Fruit fly (Drosophila melanogaster) whole organism, pupa: ENCODE measurements around the gene TrpA1.

Experiments used
- CG10348 ChIP-seq: fragments of 200-800 bp; sonication (Bioruptor generic); IDR thresholded peaks from 2 replicates; pipeline ENCODE4 v1.3.6; 2022; ENCODE audit warnings: missing biosample characterization, missing genetic modification characterization
- CG12605 ChIP-seq: fragments of 200-800 bp; sonication (Bioruptor generic); IDR thresholded peaks from 2 replicates; pipeline ENCODE4 v1.3.6; 2022; ENCODE audit warnings: missing biosample characterization, missing genetic modification characterization
- CG13204 ChIP-seq: fragments of 200-800 bp; sonication (Bioruptor generic); optimal IDR thresholded peaks from 2 replicates; lab custom pipeline; 2018; ENCODE audit warnings: missing biosample characterization, mild to moderate bottlenecking, missing genetic modification characterization, moderate library complexity
- CG14655 ChIP-seq: fragments of 200-800 bp; sonication (Bioruptor generic); optimal IDR thresholded peaks from 3 replicates; lab custom pipeline; 2017; ENCODE audit warnings: mild to moderate bottlenecking, missing biosample characterization, missing genetic modification reagents, missing genetic modification characterization
- CG15710 ChIP-seq: fragments of 200-800 bp; sonication (Bioruptor generic); optimal IDR thresholded peaks from 2 replicates; lab custom pipeline; 2018; ENCODE audit warnings: missing biosample characterization, mild to moderate bottlenecking, missing genetic modification characterization, moderate library complexity
- CG17806 ChIP-seq: fragments of 200-800 bp; sonication (Bioruptor generic); optimal IDR thresholded peaks from 2 replicates; lab custom pipeline; 2018; ENCODE audit warnings: missing biosample characterization, mild to moderate bottlenecking, missing genetic modification characterization, moderate library complexity
- CG32121 ChIP-seq: fragments of 200-800 bp; sonication (Bioruptor generic); IDR thresholded peaks from 2 replicates; pipeline ENCODE4 v1.3.6; 2022; ENCODE audit warnings: missing biosample characterization, missing genetic modification characterization
- CG34367 ChIP-seq: fragments of 200-800 bp; sonication (Bioruptor generic); optimal IDR thresholded peaks from 2 replicates; lab custom pipeline; 2018; ENCODE audit warnings: missing biosample characterization, mild to moderate bottlenecking, missing genetic modification characterization
- CG4496 ChIP-seq: fragments of 200-800 bp; sonication (Bioruptor generic); IDR thresholded peaks from 3 replicates; pipeline ENCODE4 v1.3.6; 2022; ENCODE audit warnings: missing biosample characterization, missing genetic modification characterization
- CG8159 ChIP-seq: fragments of 200-800 bp; sonication (Bioruptor generic); optimal IDR thresholded peaks from 3 replicates; lab custom pipeline; 2018; ENCODE audit warnings: missing biosample characterization, mild to moderate bottlenecking, missing genetic modification characterization, moderate library complexity
- CG8301 ChIP-seq: fragments of 200-800 bp; sonication (Bioruptor generic); optimal IDR thresholded peaks from 2 replicates; lab custom pipeline; 2018; ENCODE audit warnings: missing biosample characterization, mild to moderate bottlenecking, missing genetic modification characterization
- CG9948 ChIP-seq: fragments of 200-800 bp; sonication (Bioruptor generic); optimal IDR thresholded peaks from 2 replicates; lab custom pipeline; 2018; ENCODE audit warnings: missing biosample characterization, mild to moderate bottlenecking, missing genetic modification characterization, moderate library complexity
- D1 ChIP-seq: fragments of 200-800 bp; sonication (Bioruptor generic); optimal IDR thresholded peaks from 2 replicates; lab custom pipeline; 2018; ENCODE audit warnings: missing biosample characterization, mild to moderate bottlenecking, missing genetic modification characterization, moderate library complexity
- EcR ChIP-seq: fragments of 200-800 bp; sonication (Bioruptor generic); optimal IDR thresholded peaks from 3 replicates; lab custom pipeline; 2019; ENCODE audit warnings: missing biosample characterization, missing genetic modification characterization, mild to moderate bottlenecking, moderate library complexity, missing genetic modification reagents
- Ets98B ChIP-seq: fragments of 200-800 bp; sonication (Bioruptor generic); IDR thresholded peaks from 2 replicates; pipeline ENCODE4 v1.3.6; 2022; ENCODE audit warnings: missing biosample characterization, missing genetic modification characterization
- Pif1A ChIP-seq: fragments of 200-800 bp; sonication (Bioruptor generic); optimal IDR thresholded peaks from 3 replicates; lab custom pipeline; 2016; ENCODE audit warnings: missing biosample characterization, missing genetic modification characterization
- Pif1B ChIP-seq: fragments of 200-800 bp; sonication (Bioruptor generic); optimal IDR thresholded peaks from 3 replicates; lab custom pipeline; 2016; ENCODE audit warnings: missing biosample characterization, missing genetic modification characterization
- Snoo ChIP-seq: fragments of 200-800 bp; sonication (Bioruptor generic); optimal IDR thresholded peaks from 3 replicates; lab custom pipeline; 2017; ENCODE audit warnings: missing biosample characterization, mild to moderate bottlenecking, missing genetic modification characterization, inconsistent platforms
- fd96Ca ChIP-seq: fragments of 200-800 bp; sonication (Bioruptor generic); IDR thresholded peaks from 3 replicates; pipeline ENCODE4 v1.3.6; 2022; ENCODE audit warnings: missing biosample characterization, missing genetic modification characterization
- gl ChIP-seq: fragments of 200-800 bp; sonication (Bioruptor generic); optimal IDR thresholded peaks from 2 replicates; lab custom pipeline; 2018; ENCODE audit warnings: missing biosample characterization, mild to moderate bottlenecking, missing genetic modification characterization
- rn ChIP-seq: fragments of 200-800 bp; sonication (Bioruptor generic); IDR thresholded peaks from 2 replicates; pipeline ENCODE4 v1.3.6; 2022; ENCODE audit warnings: missing biosample characterization, missing genetic modification characterization

The TrpA1 gene

DNA sequence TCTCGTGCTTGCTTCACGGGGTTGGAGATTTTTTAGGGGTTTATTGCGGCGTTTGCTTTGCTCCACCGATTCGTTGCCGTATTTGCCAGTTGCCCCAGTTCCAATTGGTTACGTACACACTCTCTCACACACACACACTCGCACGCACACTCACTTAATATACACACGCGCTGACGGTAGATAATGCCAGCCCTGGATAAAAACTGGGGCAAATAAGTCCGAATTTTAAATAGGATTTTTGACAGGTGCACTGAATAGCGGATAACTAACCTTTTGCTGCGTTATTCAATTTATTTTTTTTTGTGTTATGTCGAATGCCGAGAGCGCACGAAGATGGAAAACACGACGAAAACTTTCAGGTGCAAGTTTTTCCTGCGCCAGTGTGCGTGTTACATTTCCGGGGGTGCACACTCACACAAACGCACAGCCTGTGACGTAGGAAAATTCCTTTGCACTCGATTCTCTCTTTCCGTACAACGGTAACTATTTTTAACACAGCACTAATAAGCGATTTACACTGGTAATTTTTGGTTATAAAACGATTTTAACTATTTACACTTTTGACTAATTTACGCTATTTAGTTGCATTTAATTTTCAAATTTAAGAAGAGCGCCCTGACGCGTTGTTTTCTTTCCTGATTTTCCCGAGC lies 47.7 kb upstream of the TrpA1 start:
- TF ChIP-seq CG13204: no peak
- no peak for TF ChIP-seq D1 (tag; lab: Kevin White, UChicago)
- TF ChIP-seq CG14655 (GFP tag; lab: Kevin White, UChicago): no peak
- no peak for TF ChIP-seq CG8159 (tag; lab: Kevin White, UChicago)
- no peak; the same call in 1 of the 2 replicates for TF ChIP-seq CG32121 (GFP tag; lab: Robert Waterston, UW)
- TF ChIP-seq CG12605: no peak
- TF ChIP-seq CG34367 (tag; lab: Kevin White, UChicago): no peak
- no peak for TF ChIP-seq gl (tag; lab: Kevin White, UChicago)
- TF ChIP-seq CG17806 (tag; lab: Kevin White, UChicago): no peak
- no peak for TF ChIP-seq Snoo (tag; lab: Kevin White, UChicago)
- TF ChIP-seq EcR (GFP tag; lab: Kevin White, UChicago): no peak

DNA sequence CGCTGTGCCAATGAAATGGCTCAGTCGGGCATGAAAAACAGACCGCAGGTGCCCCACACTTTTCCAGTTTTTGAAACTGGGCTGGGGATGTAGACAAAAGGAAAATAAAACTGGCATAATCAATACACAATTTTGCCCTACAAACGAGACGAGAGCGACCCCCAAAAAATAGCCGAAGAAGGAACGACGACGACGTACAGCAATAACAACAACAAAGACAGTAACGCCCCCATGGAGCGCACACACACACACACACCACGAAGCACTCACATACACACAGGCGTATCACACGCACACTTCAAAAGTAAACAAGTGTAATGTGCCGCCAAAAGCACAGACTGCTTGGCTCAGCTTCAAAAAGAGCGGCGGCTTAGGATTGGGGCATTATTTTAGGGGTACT lies 46.5 kb upstream of the TrpA1 start:
- TF ChIP-seq D1 (tag; lab: Kevin White, UChicago): no peak
- TF ChIP-seq CG10348: no peak
- no peak for TF ChIP-seq CG32121 (GFP tag; lab: Robert Waterston, UW)
- TF ChIP-seq CG34367 (tag; lab: Kevin White, UChicago): no peak
- TF ChIP-seq CG13204: no peak
- TF ChIP-seq Pif1B (GFP tag; lab: Kevin White, UChicago): no peak
- TF ChIP-seq Ets98B: no peak
- no peak for TF ChIP-seq CG8301
- TF ChIP-seq CG14655 (GFP tag; lab: Kevin White, UChicago): no peak

DNA sequence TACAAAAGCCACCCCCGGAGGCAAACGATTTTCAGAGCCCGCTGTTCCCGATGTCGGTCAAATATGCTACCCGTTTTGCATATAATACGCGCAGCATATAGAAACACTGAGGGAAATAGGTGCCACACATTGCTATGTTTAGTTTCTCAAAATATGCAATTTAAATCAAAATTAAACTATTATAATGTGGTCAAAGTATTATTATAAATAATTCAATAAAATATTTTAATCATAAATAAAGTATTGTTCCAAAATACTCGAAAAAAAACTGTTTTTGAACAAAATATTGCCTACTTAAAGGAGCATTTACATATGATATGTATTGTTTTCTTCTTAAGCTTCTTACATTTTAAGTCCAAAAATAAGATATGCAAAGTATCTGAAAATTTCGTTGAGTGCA lies 46.0 kb upstream of the TrpA1 start:
- TF ChIP-seq Snoo (tag; lab: Kevin White, UChicago): no peak
- no peak for TF ChIP-seq CG15710 (tag; lab: Kevin White, UChicago)
- no peak for TF ChIP-seq gl (tag; lab: Kevin White, UChicago)
- no peak for TF ChIP-seq Ets98B
- TF ChIP-seq CG8159 (tag; lab: Kevin White, UChicago): no peak
- TF ChIP-seq CG34367 (tag; lab: Kevin White, UChicago): no peak
- no peak for TF ChIP-seq CG32121 (GFP tag; lab: Robert Waterston, UW)
- TF ChIP-seq D1 (tag; lab: Kevin White, UChicago): no peak
- no peak for TF ChIP-seq CG8301
- no peak for TF ChIP-seq fd96Ca (GFP tag; lab: Robert Waterston, UW)
- TF ChIP-seq CG12605: no peak

dm6 chr3L:8949823-8950222 lies 44.8 kb upstream of the TrpA1 start:
- TF ChIP-seq CG34367 (tag; lab: Kevin White, UChicago) (no peak), CG32121 (GFP tag; lab: Robert Waterston, UW) (peak; percentile 52; the same call in 1 of the 2 replicates)

DNA sequence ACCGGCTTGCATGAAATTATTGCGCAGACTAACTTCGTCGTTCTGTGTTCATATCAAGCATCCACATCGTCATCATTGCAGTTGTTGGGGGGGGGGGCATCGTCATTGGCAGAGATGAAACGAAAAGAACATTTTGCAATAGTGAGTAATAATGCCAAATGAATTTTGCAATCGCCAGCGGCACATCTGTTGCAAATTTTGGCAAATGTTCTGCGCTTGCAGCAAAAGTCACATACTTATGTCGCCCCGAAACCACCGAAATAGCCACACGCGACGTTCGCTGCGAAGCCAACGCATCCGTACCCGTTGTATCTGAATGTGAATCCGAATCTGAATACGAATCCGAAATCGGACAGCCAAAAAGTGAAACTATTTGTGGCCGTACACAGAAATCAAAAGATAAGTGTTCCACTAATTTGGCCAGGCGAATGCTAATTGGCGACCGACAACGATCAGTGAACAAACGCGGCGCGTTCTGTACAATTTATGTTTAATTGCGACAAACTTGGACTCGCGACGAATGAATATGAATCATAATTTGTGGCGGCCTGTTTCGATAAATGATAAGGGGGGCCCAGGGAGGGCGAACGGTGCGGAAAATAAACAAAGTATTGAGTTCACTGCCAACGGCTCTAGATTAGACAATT lies 43.0 kb upstream of the TrpA1 start:
- TF ChIP-seq Pif1A (no peak), gl (tag; lab: Kevin White, UChicago) (no peak), CG32121 (GFP tag; lab: Robert Waterston, UW) (peak; percentile 52; the same call in 1 of the 2 replicates), CG10348 (no peak)
- TF ChIP-seq, all 21 proteins: peak for 1

DNA sequence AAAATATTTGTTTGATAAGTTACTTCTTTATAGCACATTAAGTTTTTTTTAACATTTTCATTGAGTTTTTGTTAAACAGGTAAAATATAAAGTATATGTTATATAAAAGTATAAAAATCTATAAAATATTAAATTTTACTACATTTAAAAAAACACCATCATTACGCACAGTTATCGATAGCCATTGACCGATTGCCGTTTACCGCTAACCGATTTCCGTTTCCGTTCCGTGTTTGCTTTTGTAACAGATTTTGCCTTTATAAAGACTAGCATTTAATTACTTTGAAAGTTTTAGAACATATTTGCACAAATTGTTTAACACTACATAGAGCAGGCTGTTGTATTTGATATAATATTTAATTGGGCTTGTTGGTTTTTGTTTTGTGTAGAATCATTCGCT lies 34.7 kb upstream of the TrpA1 start:
- TF ChIP-seq CG14655 (GFP tag; lab: Kevin White, UChicago) (no peak), CG4496 (no peak), CG17806 (tag; lab: Kevin White, UChicago) (no peak), D1 (tag; lab: Kevin White, UChicago) (no peak), CG8159 (tag; lab: Kevin White, UChicago) (no peak), Snoo (tag; lab: Kevin White, UChicago) (no peak), fd96Ca (GFP tag; lab: Robert Waterston, UW) (no peak), gl (tag; lab: Kevin White, UChicago) (no peak), CG12605 (no peak), CG13204 (no peak), Ets98B (no peak), EcR (GFP tag; lab: Kevin White, UChicago) (no peak), CG34367 (tag; lab: Kevin White, UChicago) (no peak), rn (GFP tag; lab: Robert Waterston, UW) (no peak), Pif1B (GFP tag; lab: Kevin White, UChicago) (no peak), CG8301 (no peak), CG32121 (GFP tag; lab: Robert Waterston, UW) (no peak), CG10348 (no peak), CG9948 (tag; lab: Kevin White, UChicago) (no peak), Pif1A (no peak)

DNA sequence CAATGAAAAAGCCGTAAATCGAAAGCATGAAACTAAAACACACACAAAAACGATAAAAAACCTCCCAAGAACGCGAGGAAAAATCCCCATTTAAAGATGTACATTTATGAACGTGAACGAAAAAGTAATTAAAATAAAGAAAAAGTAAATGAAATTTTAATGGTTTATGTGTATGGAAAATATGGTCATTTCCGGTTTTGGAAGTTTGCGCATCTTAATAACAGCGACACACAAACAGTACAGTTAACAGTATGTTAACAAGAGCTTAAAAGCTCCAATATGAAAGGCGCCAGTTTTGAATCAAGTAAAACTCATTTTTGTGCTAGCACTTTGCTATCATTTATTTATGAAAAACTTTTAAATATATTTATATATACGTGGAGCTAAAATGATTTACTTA lies 26.9 kb upstream of the TrpA1 start:
- TF ChIP-seq CG17806 (tag; lab: Kevin White, UChicago) (no peak), EcR (GFP tag; lab: Kevin White, UChicago) (no peak), rn (GFP tag; lab: Robert Waterston, UW) (no peak), Ets98B (no peak), CG34367 (tag; lab: Kevin White, UChicago) (no peak), Snoo (tag; lab: Kevin White, UChicago) (no peak), Pif1A (peak; percentile 19), CG32121 (GFP tag; lab: Robert Waterston, UW) (no peak)
- TF ChIP-seq, all 21 proteins: peak for 1
